Worm (Caenorhabditis elegans): ENCODE data around the gene let-858.

let-858 gene

ce11 chrII:11041846-11042262, 19.7 kb downstream of the let-858 start (continued):
- TF ChIP-seq alr-1 (tag; optimal IDR thresholded peaks at IDR 0.05; ENCODE audit: borderline replicate concordance) (no peak), unc-62 (GFP tag; optimal IDR thresholded peaks at IDR 0.05) (no peak), C04F5.9 (tag; optimal IDR thresholded peaks at IDR 0.05) (no peak), lin-39 (tag; optimal IDR thresholded peaks at IDR 0.05) (no peak), tlp-1 (tag; optimal IDR thresholded peaks at IDR 0.05) (no peak), lin-15B (tag; optimal IDR thresholded peaks at IDR 0.05) (no peak), nhr-237 (tag; optimal IDR thresholded peaks at IDR 0.05) (no peak), nhr-77 (tag; optimal IDR thresholded peaks at IDR 0.05) (no peak), lin-13 (GFP tag; optimal IDR thresholded peaks at IDR 0.05) (no peak), nhr-28 (tag; optimal IDR thresholded peaks at IDR 0.05) (no peak), fos-1 (tag; optimal IDR thresholded peaks at IDR 0.05) (no peak), skn-1 (tag; optimal IDR thresholded peaks at IDR 0.05) (peak; percentile 34), mdl-1 (tag; optimal IDR thresholded peaks at IDR 0.05) (no peak), sup-37 (GFP tag; optimal IDR thresholded peaks at IDR 0.05) (no peak), elt-2 (tag; optimal IDR thresholded peaks at IDR 0.05) (no peak), ceh-90 (tag; optimal IDR thresholded peaks at IDR 0.05) (no peak), egl-13 (tag; optimal IDR thresholded peaks at IDR 0.05) (peak; percentile 33), rnt-1 (tag; optimal IDR thresholded peaks at IDR 0.05) (peak; percentile 32), grh-1 (GFP tag; IDR thresholded peaks at IDR 0.05) (no peak), F16B12.6 (tag; optimal IDR thresholded peaks at IDR 0.05) (no peak), mep-1 (tag; optimal IDR thresholded peaks at IDR 0.05) (peak; percentile 7), nhr-47 (tag; optimal IDR thresholded peaks at IDR 0.05) (peak; percentile 58), C34B4.2 (tag; optimal IDR thresholded peaks at IDR 0.05) (no peak), hlh-4 (tag; optimal IDR thresholded peaks at IDR 0.05) (no peak), vab-15 (tag; optimal IDR thresholded peaks at IDR 0.05) (no peak), C16A3.4 (tag; optimal IDR thresholded peaks at IDR 0.05) (no peak), zag-1 (tag; optimal IDR thresholded peaks at IDR 0.05) (no peak), sptf-1 (tag; optimal IDR thresholded peaks at IDR 0.05) (no peak), ceh-82 (tag; optimal IDR thresholded peaks at IDR 0.05) (no peak), nhr-11 (tag; optimal IDR thresholded peaks at IDR 0.05) (no peak), efl-3 (GFP tag; optimal IDR thresholded peaks at IDR 0.05) (no peak), ces-1 (GFP tag; optimal IDR thresholded peaks at IDR 0.05) (no peak)

ce11 chrII:11042878-11043331, 20.7 kb downstream of the let-858 start:
- TF ChIP-seq lin-39 (tag; optimal IDR thresholded peaks at IDR 0.05) (no peak), ztf-4 (tag; optimal IDR thresholded peaks at IDR 0.05) (no peak), irx-1 (tag; optimal IDR thresholded peaks at IDR 0.05) (peak; percentile 25), mdl-1 (tag; optimal IDR thresholded peaks at IDR 0.05) (peak in 1 of 2 experiments; percentile 28), mef-2 (tag; optimal IDR thresholded peaks at IDR 0.05) (no peak), snpc-4 (tag; optimal IDR thresholded peaks at IDR 0.05) (peak; percentile 4), ceh-82 (tag; optimal IDR thresholded peaks at IDR 0.05) (peak in 2 of 3 experiments; percentile 45 to 84), unc-62 (GFP tag; optimal IDR thresholded peaks at IDR 0.05) (no peak), efl-3 (GFP tag; optimal IDR thresholded peaks at IDR 0.05) (no peak), vab-15 (tag; optimal IDR thresholded peaks at IDR 0.05) (no peak), unc-98 (GFP tag; IDR thresholded peaks at IDR 0.05) (no peak), fos-1 (tag; optimal IDR thresholded peaks at IDR 0.05) (no peak), lin-14 (GFP tag; optimal IDR thresholded peaks at IDR 0.05) (peak; percentile 95), dsc-1 (tag; optimal IDR thresholded peaks at IDR 0.05) (peak; percentile 56), nhr-12 (tag; optimal IDR thresholded peaks at IDR 0.05) (no peak), pax-3 (tag; optimal IDR thresholded peaks at IDR 0.05) (peak; percentile 1), efl-1 (optimal IDR thresholded peaks at IDR 0.05) (peak; percentile 57 to 60), efl-1 (GFP tag; optimal IDR thresholded peaks at IDR 0.05 in 1 of 2) (peak; percentile 35 to 94), elt-2 (tag; optimal IDR thresholded peaks at IDR 0.05) (peak; percentile 26), rnt-1 (tag; optimal IDR thresholded peaks at IDR 0.05) (peak; percentile 56), Y116A8C.19 (tag; optimal IDR thresholded peaks at IDR 0.05; ENCODE audit: borderline replicate concordance) (no peak), aha-1 (tag; optimal IDR thresholded peaks at IDR 0.05) (no peak), pag-3 (tag; optimal IDR thresholded peaks at IDR 0.05; ENCODE audit: borderline replicate concordance, insufficient read depth) (peak; percentile 12), nhr-28 (tag; optimal IDR thresholded peaks at IDR 0.05) (no peak), nhr-71 (tag; optimal IDR thresholded peaks at IDR 0.05) (peak; percentile 78), pqm-1 (tag; optimal IDR thresholded peaks at IDR 0.05) (no peak), mab-9 (GFP tag; IDR thresholded peaks at IDR 0.05) (0 out of 2 replicates have a peak, but pooled peaks have one; percentile 50), ceh-63 (GFP tag; optimal IDR thresholded peaks at IDR 0.05) (no peak), lir-3 (tag; optimal IDR thresholded peaks at IDR 0.05; ENCODE audit: poor library complexity) (peak; percentile 43), ceh-8 (GFP tag; optimal IDR thresholded peaks at IDR 0.05) (peak; percentile 65)
